Fruit fly (Drosophila melanogaster) whole organism, embryonic: Measurements from ENCODE around the gene CG14234.

ENCODE experiments used
- Asciz ChIP-seq: fragments of 200-800 bp; sonication (Bioruptor generic); optimal IDR thresholded peaks from 2 replicates; lab custom pipeline; 2017; ENCODE audit warnings: missing biosample characterization, mild to moderate bottlenecking, missing genetic modification characterization, missing genetic modification reagents
- B-H2 ChIP-seq: fragments of 200-800 bp; sonication (Bioruptor generic); optimal IDR thresholded peaks from 2 replicates; lab custom pipeline; 2018; ENCODE audit warnings: missing biosample characterization, mild to moderate bottlenecking, missing genetic modification characterization
- C15 ChIP-seq: fragments of 200-800 bp; sonication (Bioruptor generic); IDR thresholded peaks from 3 replicates; pipeline ENCODE4 v1.3.6; 2022; ENCODE audit warnings: missing biosample characterization, missing genetic modification characterization
- CG10209 ChIP-seq: fragments of 200-800 bp; sonication (Bioruptor generic); optimal IDR thresholded peaks from 3 replicates; lab custom pipeline; 2017; ENCODE audit warnings: missing biosample characterization, mild to moderate bottlenecking, missing genetic modification characterization, missing genetic modification reagents
- CG1024 ChIP-seq: fragments of 200-800 bp; sonication (Bioruptor generic); IDR thresholded peaks from 2 replicates; pipeline ENCODE4 v1.3.6; 2022; ENCODE audit warnings: missing biosample characterization, missing genetic modification characterization
- CG10321 ChIP-seq: fragments of 200-800 bp; sonication (Bioruptor generic); IDR thresholded peaks from 2 replicates; pipeline ENCODE4 v1.3.6; 2022; ENCODE audit warnings: missing biosample characterization, missing genetic modification characterization
- CG14710 ChIP-seq: fragments of 200-800 bp; sonication (Bioruptor generic); optimal IDR thresholded peaks from 3 replicates; lab custom pipeline; 2019; ENCODE audit warnings: missing biosample characterization, mild to moderate bottlenecking, missing genetic modification characterization, moderate library complexity
- CG15479 ChIP-seq: fragments of 200-800 bp; sonication (Bioruptor generic); optimal IDR thresholded peaks from 3 replicates; lab custom pipeline; 2019; ENCODE audit warnings: missing biosample characterization, mild to moderate bottlenecking, missing genetic modification characterization, moderate library complexity
- CG15696 ChIP-seq: fragments of 200-800 bp; sonication (Bioruptor generic); optimal IDR thresholded peaks from 2 replicates; lab custom pipeline; 2019; ENCODE audit warnings: missing biosample characterization, mild to moderate bottlenecking, missing genetic modification characterization, moderate library complexity
- CG17385 ChIP-seq: fragments of 200-800 bp; sonication (Bioruptor generic); optimal IDR thresholded peaks from 3 replicates; lab custom pipeline; 2018; ENCODE audit warnings: missing biosample characterization, mild to moderate bottlenecking, missing genetic modification characterization
- CG3065 ChIP-seq: fragments of 200-800 bp; sonication (Bioruptor generic); optimal IDR thresholded peaks from 2 replicates; lab custom pipeline; 2016; ENCODE audit warnings: missing biosample characterization, missing genetic modification characterization
- CG31388 ChIP-seq: fragments of 200-800 bp; sonication (Bioruptor generic); optimal IDR thresholded peaks from 2 replicates; lab custom pipeline; 2016; ENCODE audit warnings: missing biosample characterization, missing genetic modification characterization
- CG3163 ChIP-seq: fragments of 200-800 bp; sonication (Bioruptor generic); optimal IDR thresholded peaks from 3 replicates; lab custom pipeline; 2016; ENCODE audit warnings: missing biosample characterization, missing genetic modification characterization
- CG4360 ChIP-seq: fragments of 200-800 bp; sonication (Bioruptor generic); IDR thresholded peaks from 2 replicates; pipeline ENCODE4 v1.3.6; 2022; ENCODE audit warnings: missing biosample characterization, missing genetic modification characterization
- CG43689 ChIP-seq: fragments of 200-800 bp; sonication (Bioruptor generic); IDR thresholded peaks from 2 replicates; pipeline ENCODE4 v1.3.6; 2022; ENCODE audit warnings: missing biosample characterization, missing genetic modification characterization
- CG4404 ChIP-seq: fragments of 200-800 bp; sonication (Bioruptor generic); IDR thresholded peaks from 2 replicates; pipeline ENCODE4 v1.3.6; 2022; ENCODE audit warnings: missing biosample characterization, missing genetic modification characterization
- CG6813 ChIP-seq: fragments of 200-800 bp; sonication (Bioruptor generic); optimal IDR thresholded peaks from 2 replicates; lab custom pipeline; 2017; ENCODE audit warnings: missing biosample characterization, missing genetic modification characterization, mild to moderate bottlenecking, moderate library complexity, missing genetic modification reagents
- CG7357 ChIP-seq: fragments of 200-800 bp; sonication (Bioruptor generic); IDR thresholded peaks from 3 replicates; pipeline ENCODE4 v1.3.6; 2022; ENCODE audit warnings: missing biosample characterization, missing genetic modification characterization
- CG7928 ChIP-seq: fragments of 200-800 bp; sonication (Bioruptor generic); optimal IDR thresholded peaks from 2 replicates; lab custom pipeline; 2017; ENCODE audit warnings: missing biosample characterization, mild to moderate bottlenecking, missing genetic modification characterization
- Dll ChIP-seq: fragments of 200-800 bp; sonication (Bioruptor generic); IDR thresholded peaks from 4 replicates; pipeline ENCODE4 v1.3.6; 2022; ENCODE audit warnings: missing biosample characterization, missing genetic modification characterization; ENCODE audit not compliant: partially characterized antibody
- Hsf ChIP-seq: fragments of 200-800 bp; sonication (Bioruptor generic); optimal IDR thresholded peaks from 3 replicates; lab custom pipeline; 2016; ENCODE audit warnings: missing biosample characterization, missing genetic modification characterization
- MTF-1 ChIP-seq: fragments of 200-800 bp; sonication (Bioruptor generic); optimal IDR thresholded peaks from 2 replicates; lab custom pipeline; 2018; ENCODE audit warnings: missing biosample characterization, mild to moderate bottlenecking, missing genetic modification characterization, borderline replicate concordance
- Med ChIP-seq: fragments of 200-800 bp; sonication (Bioruptor generic); peaks from one replicate; lab custom pipeline; 2016; ENCODE audit warnings: missing biosample characterization, missing genetic modification characterization, mild to moderate bottlenecking, inconsistent platforms, moderate library complexity
- Mrtf ChIP-seq: fragments of 200-800 bp; sonication (Bioruptor generic); IDR thresholded peaks from 3 replicates; pipeline ENCODE4 v1.3.6; 2022; ENCODE audit warnings: missing biosample characterization, missing genetic modification characterization
- NK7.1 ChIP-seq: fragments of 200-800 bp; sonication (Bioruptor generic); optimal IDR thresholded peaks from 3 replicates; lab custom pipeline; 2016; ENCODE audit warnings: missing biosample characterization, missing genetic modification characterization
- Poxn ChIP-seq: fragments of 200-800 bp; sonication (Bioruptor generic); IDR thresholded peaks from 2 replicates; pipeline ENCODE4 v1.3.6; 2022; ENCODE audit warnings: missing biosample characterization, missing genetic modification characterization
- YL-1 ChIP-seq: fragments of 200-800 bp; sonication (Bioruptor generic); optimal IDR thresholded peaks from 3 replicates; lab custom pipeline; 2017; ENCODE audit warnings: missing biosample characterization, mild to moderate bottlenecking, missing genetic modification characterization
- ac ChIP-seq: fragments of 200-800 bp; sonication (Bioruptor generic); optimal IDR thresholded peaks from 3 replicates; lab custom pipeline; 2017; ENCODE audit warnings: missing biosample characterization, mild to moderate bottlenecking, missing genetic modification characterization
- bbx ChIP-seq: fragments of 200-800 bp; sonication (Bioruptor generic); IDR thresholded peaks from 2 replicates; pipeline ENCODE4 v1.3.6; 2022; ENCODE audit warnings: missing biosample characterization, missing genetic modification characterization; ENCODE audit not compliant: partially characterized antibody
- chinmo ChIP-seq: fragments of 200-800 bp; sonication (Bioruptor generic); IDR thresholded peaks from 4 replicates; pipeline ENCODE4 v1.3.6; 2022; ENCODE audit warnings: missing biosample characterization, missing genetic modification characterization; ENCODE audit not compliant: partially characterized antibody
- ci ChIP-seq: fragments of 200-800 bp; sonication (Bioruptor generic); IDR thresholded peaks from 3 replicates; pipeline ENCODE4 v1.3.6; 2022; ENCODE audit warnings: missing biosample characterization, missing genetic modification characterization
- da ChIP-seq: fragments of 200-800 bp; sonication (Bioruptor generic); optimal IDR thresholded peaks from 2 replicates; lab custom pipeline; 2016; ENCODE audit warnings: missing biosample characterization, missing genetic modification characterization
- dmrt11E ChIP-seq: fragments of 200-800 bp; sonication (Bioruptor generic); optimal IDR thresholded peaks from 3 replicates; lab custom pipeline; 2018; ENCODE audit warnings: missing biosample characterization, mild to moderate bottlenecking, missing genetic modification characterization, moderate library complexity
- inv ChIP-seq: fragments of 200-800 bp; sonication (Bioruptor generic); IDR thresholded peaks from 2 replicates; pipeline ENCODE4 v1.3.6; 2022; ENCODE audit warnings: missing biosample characterization, missing genetic modification characterization; ENCODE audit not compliant: partially characterized antibody
- maf-S ChIP-seq: fragments of 200-800 bp; sonication (Bioruptor generic); optimal IDR thresholded peaks from 2 replicates; lab custom pipeline; 2016; ENCODE audit warnings: missing biosample characterization, missing genetic modification characterization
- p53 ChIP-seq: fragments of 200-800 bp; sonication (Bioruptor generic); optimal IDR thresholded peaks from 2 replicates; lab custom pipeline; 2016; ENCODE audit warnings: missing biosample characterization, missing genetic modification characterization
- pb ChIP-seq: fragments of 200-800 bp; sonication (Bioruptor generic); optimal IDR thresholded peaks from 3 replicates; lab custom pipeline; 2016; ENCODE audit warnings: missing biosample characterization, missing genetic modification characterization
- pita ChIP-seq: fragments of 200-800 bp; sonication (Bioruptor generic); optimal IDR thresholded peaks from 2 replicates; lab custom pipeline; 2017; ENCODE audit warnings: missing biosample characterization, mild to moderate bottlenecking, missing genetic modification characterization
- pros ChIP-seq: fragments of 200-800 bp; sonication (Bioruptor generic); optimal IDR thresholded peaks from 3 replicates; lab custom pipeline; 2019; ENCODE audit warnings: missing biosample characterization, mild to moderate bottlenecking, missing genetic modification characterization, moderate library complexity
- pzg ChIP-seq: fragments of 200-800 bp; sonication (Bioruptor generic); optimal IDR thresholded peaks from 3 replicates; lab custom pipeline; 2018; ENCODE audit warnings: missing biosample characterization, mild to moderate bottlenecking, missing genetic modification characterization, moderate library complexity
- sd ChIP-seq: fragments of 200-800 bp; sonication (Bioruptor generic); optimal IDR thresholded peaks from 3 replicates; lab custom pipeline; 2018; ENCODE audit warnings: missing biosample characterization, mild to moderate bottlenecking, missing genetic modification characterization, moderate library complexity
- sens ChIP-seq: fragments of 200-800 bp; sonication (Bioruptor generic); peaks from one replicate; lab custom pipeline; 2016; ENCODE audit warnings: missing biosample characterization, missing genetic modification characterization
- sima ChIP-seq: fragments of 200-800 bp; sonication (Bioruptor generic); optimal IDR thresholded peaks from 2 replicates; lab custom pipeline; 2016; ENCODE audit warnings: missing biosample characterization, missing genetic modification characterization
- tll ChIP-seq, 2 experiments: fragments of 200-800 bp in 1 of 2; fragments of >200 bp in 1 of 2; sonication (Bioruptor generic) in 1 of 2; optimal IDR thresholded peaks; 2 replicates each; lab custom pipeline; 2017 to 2019; ENCODE audit warnings: missing biosample characterization in 2 of 2, missing genetic modification characterization in 2 of 2, mild to moderate bottlenecking in 1 of 2, moderate library complexity in 1 of 2
- trem ChIP-seq: fragments of 200-800 bp; optimal IDR thresholded peaks from 3 replicates; lab custom pipeline; 2019; ENCODE audit warnings: missing biosample characterization, mild to moderate bottlenecking, missing genetic modification characterization, moderate library complexity
- vvl ChIP-seq: fragments of 200-800 bp; sonication (Bioruptor generic); IDR thresholded peaks from 2 replicates; pipeline ENCODE4 v1.3.6; 2022; ENCODE audit warnings: missing biosample characterization, missing genetic modification characterization
- zen ChIP-seq: fragments of 200-800 bp; sonication (Bioruptor generic); optimal IDR thresholded peaks from 3 replicates; lab custom pipeline; 2018; ENCODE audit warnings: missing biosample characterization, mild to moderate bottlenecking, missing genetic modification characterization, moderate library complexity

The CG14234 gene

DNA sequence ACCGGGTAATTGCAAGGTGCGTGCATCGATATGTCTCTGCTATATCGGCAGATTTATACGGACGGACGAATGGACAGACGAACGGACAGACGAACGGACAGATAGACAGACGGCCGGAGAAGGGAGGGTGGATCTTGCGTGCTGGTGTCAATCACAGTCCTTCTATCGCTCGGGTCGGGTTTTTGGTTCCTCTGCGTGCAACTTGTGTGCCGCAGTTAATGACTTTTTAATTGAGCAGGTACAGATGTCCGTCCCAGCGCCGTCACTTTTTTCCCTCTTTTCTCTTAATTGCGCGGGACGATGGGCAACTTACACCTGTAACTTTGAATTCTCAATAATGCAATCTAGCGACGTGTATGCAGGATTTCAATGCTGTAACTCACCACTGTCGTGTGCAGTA, 51.5 kb downstream of the CG14234 start:
- peak; percentile 12 for TF ChIP-seq CG10209 (GFP tag; lab: Kevin White, UChicago)
- peak in 1 of 2 experiments; percentile 81 for TF ChIP-seq tll (GFP tag; optimal IDR thresholded peaks at IDR 0.05; lab: Kevin White, UChicago)
- TF ChIP-seq CG43689 (GFP tag; lab: Robert Waterston, UW) = no peak
- no peak for TF ChIP-seq trem (tag; lab: Kevin White, UChicago)
- TF ChIP-seq zen (tag; lab: Kevin White, UChicago) = peak; percentile 99

- TF ChIP-seq C15 (GFP tag; lab: Robert Waterston, UW) (no peak), Poxn (GFP tag; lab: Robert Waterston, UW) (no peak), CG4360 (peak; percentile 89), CG31388 (GFP tag; lab: Kevin White, UChicago) (no peak), CG4404 (no peak), CG3163 (GFP tag; lab: Kevin White, UChicago) (peak; percentile 77), Med (GFP tag; lab: Kevin White, UChicago) (peak; percentile 29), B-H2 (GFP tag; lab: Kevin White, UChicago) (no peak), CG7928 (no peak), CG3065 (GFP tag; lab: Kevin White, UChicago) (no peak), CG15696 (peak; percentile 44), CG6813 (GFP tag; lab: Kevin White, UChicago) (peak; percentile 4), CG7357 (GFP tag; lab: Robert Waterston, UW) (no peak), maf-S (GFP tag; lab: Kevin White, UChicago) (no peak), pros (GFP tag; lab: Kevin White, UChicago) (peak; percentile 87), sd (tag; lab: Kevin White, UChicago) (no peak), chinmo (GFP tag; lab: Robert Waterston, UW) (no peak), NK7.1 (no peak), CG14710 (peak; percentile 5), CG1024 (GFP tag; lab: Robert Waterston, UW) (no peak), YL-1 (GFP tag; lab: Kevin White, UChicago) (no peak), sens (GFP tag; lab: Kevin White, UChicago) (peak; percentile 71), Mrtf (GFP tag; lab: Robert Waterston, UW) (no peak), inv (GFP tag; lab: Robert Waterston, UW) (no peak), dmrt11E (tag; lab: Kevin White, UChicago) (peak; percentile 30), ci (GFP tag; lab: Robert Waterston, UW) (0 out of 3 replicates have a peak, but pooled peaks have one; percentile 30), p53 (no peak), sima (GFP tag; lab: Kevin White, UChicago) (no peak), pb (GFP tag; lab: Kevin White, UChicago) (no peak), pzg (GFP tag; lab: Kevin White, UChicago) (no peak), CG15479 (GFP tag; lab: Kevin White, UChicago) (peak; percentile 73), bbx (GFP tag; lab: Robert Waterston, UW) (no peak), CG10321 (GFP tag; lab: Robert Waterston, UW) (no peak), vvl (GFP tag; lab: Robert Waterston, UW) (peak; percentile 27; the same call in 1 of the 2 replicates), Hsf (GFP tag; lab: Kevin White, UChicago) (no peak), ac (GFP tag; lab: Kevin White, UChicago) (peak; percentile 53), Dll (no peak), da (GFP tag; lab: Kevin White, UChicago) (no peak), MTF-1 (GFP tag; lab: Kevin White, UChicago) (no peak), CG17385 (peak; percentile 94), pita (GFP tag; lab: Kevin White, UChicago) (no peak), Asciz (GFP tag; lab: Kevin White, UChicago) (no peak)
These were observed 52.7 kb downstream of the CG14234 start for dm6 chrX:19787921-19788620.
